Worm (Caenorhabditis elegans) whole organism, young adult: ENCODE measurements around the gene F22E12.1.

ENCODE experiments used
- B0035.1 ChIP-seq: sonication (generic microtip); optimal IDR thresholded peaks from 2 replicates; lab custom pipeline; 2016; ENCODE audit warnings: missing genetic modification characterization, mild to moderate bottlenecking, missing compliant biosample characterization, missing genotype, missing genetic modification reagents
- B0261.1 ChIP-seq: sonication (generic microtip); optimal IDR thresholded peaks from 2 replicates; lab custom pipeline; 2016; ENCODE audit warnings: mild to moderate bottlenecking, missing genetic modification characterization, moderate library complexity, missing compliant biosample characterization
- B0336.3 ChIP-seq: fragments of 200-800 bp; sonication (Bioruptor generic); IDR thresholded peaks from 2 replicates; pipeline ENCODE4 v1.3.6; 2022; ENCODE audit warnings: missing genetic modification characterization, missing compliant biosample characterization
- D2030.7 ChIP-seq: fragments of 200-800 bp; sonication (Bioruptor generic); IDR thresholded peaks from 2 replicates; pipeline ENCODE4 v1.3.6; 2022; ENCODE audit warnings: missing genetic modification reagents, missing genetic modification characterization, missing compliant biosample characterization
- F23B12.7 ChIP-seq: sonication (generic microtip); optimal IDR thresholded peaks from 2 replicates; lab custom pipeline; 2017; ENCODE audit warnings: missing genetic modification characterization, mild to moderate bottlenecking, missing compliant biosample characterization, antibody characterized with exemption, moderate library complexity; ENCODE audit not compliant: insufficient read depth
- K11D2.4 ChIP-seq: fragments of 200-800 bp; sonication (Bioruptor generic); IDR thresholded peaks from 2 replicates; pipeline ENCODE4 v1.3.6; 2022; ENCODE audit warnings: missing genetic modification reagents, missing genetic modification characterization, missing compliant biosample characterization
- K12H6.12 ChIP-seq: fragments of 200-800 bp; sonication (Bioruptor generic); optimal IDR thresholded peaks from 2 replicates; lab custom pipeline; 2018; ENCODE audit warnings: mild to moderate bottlenecking, missing genetic modification characterization, missing compliant biosample characterization
- ZK185.1 ChIP-seq: sonication (generic microtip); optimal IDR thresholded peaks from 2 replicates; lab custom pipeline; 2016; ENCODE audit warnings: mild to moderate bottlenecking, missing genetic modification characterization, missing compliant biosample characterization; ENCODE audit not compliant: poor library complexity, severe bottlenecking
- ama-1 ChIP-seq, 3 experiments: fragments of 150-350 bp in 1 of 3; sonication (generic microtip) in 2 of 3; optimal IDR thresholded peaks; 2 replicates each; lab custom pipeline; 2014 to 2018; ENCODE audit warnings: missing biosample characterization in 2 of 3, missing genetic modification characterization in 2 of 3, missing genetic modification reagents in 2 of 3
- aptf-2 ChIP-seq: fragments of 200-800 bp; sonication (Bioruptor generic); conservative IDR thresholded peaks from 2 replicates; pipeline ENCODE4 v1.3.6; 2022; ENCODE audit warnings: missing genetic modification reagents, missing genetic modification characterization, missing compliant biosample characterization
- attf-6 ChIP-seq: fragments of 200-800 bp; sonication (Bioruptor generic); IDR thresholded peaks from 2 replicates; pipeline ENCODE4 v1.3.6; 2022; ENCODE audit warnings: missing genetic modification reagents, missing genetic modification characterization, missing compliant biosample characterization
- cebp-1 ChIP-seq, 2 experiments: fragments of 200-800 bp in 1 of 2; sonication (Bioruptor generic) in 1 of 2; sonication (generic microtip) in 1 of 2; IDR thresholded peaks in 1 of 2; optimal IDR thresholded peaks in 1 of 2; 2 replicates each; pipeline versions ENCODE4 v1.3.6 to Lab custom; 2017 to 2022; ENCODE audit warnings: missing compliant biosample characterization in 2 of 2, missing genetic modification characterization in 2 of 2, mild to moderate bottlenecking in 1 of 2, missing genetic modification reagents in 1 of 2, moderate library complexity in 1 of 2
- ceh-100 ChIP-seq: fragments of 200-800 bp; sonication (Bioruptor generic); IDR thresholded peaks from 2 replicates; pipeline ENCODE4 v1.3.6; 2022; ENCODE audit warnings: missing genetic modification reagents, missing genetic modification characterization, missing compliant biosample characterization
- ceh-27 ChIP-seq: fragments of 200-800 bp; sonication (Bioruptor generic); optimal IDR thresholded peaks from 2 replicates; lab custom pipeline; 2018; ENCODE audit warnings: mild to moderate bottlenecking, missing genetic modification characterization, moderate library complexity, missing compliant biosample characterization
- dox-1 ChIP-seq: fragments of 200-800 bp; sonication (Bioruptor generic); IDR thresholded peaks from 2 replicates; pipeline ENCODE4 v1.3.6; 2022; ENCODE audit warnings: missing genetic modification reagents, missing genetic modification characterization, missing compliant biosample characterization
- fkh-3 ChIP-seq: sonication (generic microtip); optimal IDR thresholded peaks from 2 replicates; lab custom pipeline; 2016; ENCODE audit warnings: mild to moderate bottlenecking, missing genetic modification characterization, missing compliant biosample characterization
- him-1 ChIP-seq: sonication (generic microtip); optimal IDR thresholded peaks from 2 replicates; lab custom pipeline; 2016; ENCODE audit warnings: missing genotype, missing genetic modification reagents, missing genetic modification characterization, missing compliant biosample characterization
- let-526 ChIP-seq: fragments of 200-800 bp; sonication (Bioruptor generic); IDR thresholded peaks from 2 replicates; pipeline ENCODE4 v1.3.6; 2022; ENCODE audit warnings: missing genetic modification reagents, missing genetic modification characterization, missing compliant biosample characterization
- let-607 ChIP-seq, 2 experiments: fragments of 200-800 bp in 1 of 2; sonication (Bioruptor generic) in 1 of 2; sonication (generic microtip) in 1 of 2; optimal IDR thresholded peaks; 2 replicates each; lab custom pipeline; 2016 to 2018; ENCODE audit warnings: mild to moderate bottlenecking in 2 of 2, missing compliant biosample characterization in 2 of 2, missing genetic modification characterization in 2 of 2, moderate library complexity in 2 of 2, missing genotype in 1 of 2
- lin-54 ChIP-seq: fragments of 200-800 bp; sonication (Bioruptor generic); optimal IDR thresholded peaks from 2 replicates; lab custom pipeline; 2018; ENCODE audit warnings: mild to moderate bottlenecking, missing genetic modification characterization, missing compliant biosample characterization
- madf-3 ChIP-seq: fragments of 200-800 bp; sonication (Bioruptor generic); IDR thresholded peaks from 2 replicates; pipeline ENCODE4 v1.3.6; 2022; ENCODE audit warnings: missing genetic modification reagents, missing genetic modification characterization, missing compliant biosample characterization
- mcd-1 ChIP-seq: fragments of 200-800 bp; sonication (Bioruptor generic); IDR thresholded peaks from 2 replicates; pipeline ENCODE4 v1.3.6; 2022; ENCODE audit warnings: missing genetic modification reagents, missing genetic modification characterization, missing compliant biosample characterization
- mxl-1 ChIP-seq: sonication (generic microtip); optimal IDR thresholded peaks from 2 replicates; lab custom pipeline; 2016; ENCODE audit warnings: missing genetic modification characterization, missing compliant biosample characterization
- nhr-80 ChIP-seq: sonication (generic microtip); optimal IDR thresholded peaks from 2 replicates; lab custom pipeline; 2016; ENCODE audit warnings: missing genetic modification characterization, missing compliant biosample characterization
- pha-4 ChIP-seq: fragments of 150-350 bp; sonication (generic microtip); optimal IDR thresholded peaks from 2 replicates; lab custom pipeline; 2014; ENCODE audit warnings: missing biosample characterization, missing genetic modification reagents, missing genetic modification characterization
- rpc-1 ChIP-seq, 2 experiments: fragments of 150-350 bp in 1 of 2; sonication (generic microtip) in 1 of 2; optimal IDR thresholded peaks; 2 replicates each; lab custom pipeline; 2014 to 2018; ENCODE audit warnings: missing biosample characterization in 1 of 2, missing genetic modification characterization in 1 of 2, missing genetic modification reagents in 1 of 2, missing genotype in 1 of 2
- snpc-1.1 ChIP-seq: sonication (generic microtip); optimal IDR thresholded peaks from 2 replicates; lab custom pipeline; 2017; ENCODE audit warnings: missing genetic modification characterization, mild to moderate bottlenecking, missing compliant biosample characterization, antibody characterized with exemption, moderate library complexity, missing genotype, missing genetic modification reagents; ENCODE audit not compliant: insufficient read depth
- zim-3 ChIP-seq: sonication (generic microtip); optimal IDR thresholded peaks from 2 replicates; lab custom pipeline; 2017; ENCODE audit warnings: mild to moderate bottlenecking, missing genetic modification characterization, moderate library complexity, missing compliant biosample characterization
- ztf-6 ChIP-seq: fragments of 200-800 bp; sonication (Bioruptor generic); IDR thresholded peaks from 2 replicates; pipeline ENCODE4 v1.3.6; 2022; ENCODE audit warnings: missing genetic modification reagents, missing genetic modification characterization, missing compliant biosample characterization

F22E12.1 gene

DNA sequence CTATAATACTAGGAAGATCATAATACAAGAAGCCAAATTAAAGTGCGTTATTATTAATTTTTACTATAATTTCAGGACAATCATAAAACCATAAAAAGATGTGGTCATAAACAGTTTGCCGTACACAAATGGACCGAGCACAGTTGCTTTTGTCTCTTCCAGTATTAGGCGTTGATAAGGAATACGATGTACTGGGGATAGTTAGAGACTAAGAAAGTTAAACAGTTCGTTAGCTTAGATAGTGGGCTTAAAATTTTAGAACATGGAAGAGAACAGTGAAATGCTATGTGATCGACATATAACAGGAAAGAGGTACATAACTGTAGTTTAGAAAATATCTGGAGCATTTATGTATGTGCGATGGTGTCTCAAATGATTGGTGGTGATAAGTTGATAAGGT lies 28.2 kb upstream of the F22E12.1 start:
- peak; percentile 80 for TF ChIP-seq nhr-80 (tag; lab: Kevin White, UChicago)
- no peak for TF ChIP-seq ceh-100 (GFP tag; lab: Robert Waterston, UW)

DNA sequence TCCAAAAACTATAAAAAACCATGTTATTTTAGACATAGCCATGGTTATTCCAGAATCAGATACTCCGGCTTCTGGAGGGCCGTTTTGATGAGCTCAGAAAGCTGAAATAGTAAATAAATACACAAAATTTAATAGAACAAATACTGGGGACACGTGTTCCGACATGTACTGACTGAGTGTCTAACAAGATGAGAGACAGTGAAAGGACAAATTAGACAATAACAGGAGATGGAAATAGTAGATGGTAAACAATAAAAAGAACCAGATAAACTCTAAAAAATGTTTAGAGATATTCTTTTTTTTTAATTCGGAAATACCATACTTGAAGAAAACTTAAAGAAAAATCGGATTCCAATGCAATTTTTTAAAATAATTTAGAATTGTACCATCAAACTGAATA lies 27.5 kb upstream of the F22E12.1 start, which contains the start of gene Y32F6B.1:
Gene Y32F6B.1 (minus strand): TSS at position 101 of the 400 bp plus-strand sequence.
- no peak for TF ChIP-seq mcd-1
- no peak for TF ChIP-seq K12H6.12 (tag; lab: Kevin White, UChicago)
- TF ChIP-seq let-526 (GFP tag; lab: Robert Waterston, UW) = no peak
- TF ChIP-seq ztf-6 = no peak
- no peak for TF ChIP-seq F23B12.7 (tag; lab: Kevin White, UChicago)
- no peak for TF ChIP-seq rpc-1 (optimal IDR thresholded peaks at IDR 0.05; lab: Kevin White, UChicago)
- TF ChIP-seq rpc-1 (tag; optimal IDR thresholded peaks at IDR 0.05; lab: Kevin White, UChicago) = no peak

DNA sequence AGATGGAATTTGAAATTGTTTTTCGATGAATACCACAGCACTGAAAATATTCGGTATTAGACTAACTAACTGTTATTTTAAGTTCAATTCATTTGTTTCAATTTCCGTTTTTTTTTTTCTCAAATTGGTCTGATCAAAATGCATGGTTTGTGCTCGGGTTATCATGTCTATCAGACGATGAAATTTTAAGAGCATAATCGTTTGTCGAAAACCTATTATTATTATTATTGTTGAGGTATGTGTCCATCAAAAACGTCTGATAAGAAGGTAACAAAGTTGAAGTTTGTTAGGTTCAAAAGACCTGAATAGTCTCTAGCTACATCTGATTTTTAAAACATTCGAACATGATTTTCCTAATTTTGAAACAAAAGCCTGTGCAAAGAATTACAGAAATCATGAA lies 26.8 kb upstream of the F22E12.1 start:
- TF ChIP-seq nhr-80 (tag; lab: Kevin White, UChicago) (peak; percentile 85), K11D2.4 (GFP tag; lab: Robert Waterston, UW) (no peak), mxl-1 (tag; lab: Kevin White, UChicago) (no peak), zim-3 (no peak)

DNA sequence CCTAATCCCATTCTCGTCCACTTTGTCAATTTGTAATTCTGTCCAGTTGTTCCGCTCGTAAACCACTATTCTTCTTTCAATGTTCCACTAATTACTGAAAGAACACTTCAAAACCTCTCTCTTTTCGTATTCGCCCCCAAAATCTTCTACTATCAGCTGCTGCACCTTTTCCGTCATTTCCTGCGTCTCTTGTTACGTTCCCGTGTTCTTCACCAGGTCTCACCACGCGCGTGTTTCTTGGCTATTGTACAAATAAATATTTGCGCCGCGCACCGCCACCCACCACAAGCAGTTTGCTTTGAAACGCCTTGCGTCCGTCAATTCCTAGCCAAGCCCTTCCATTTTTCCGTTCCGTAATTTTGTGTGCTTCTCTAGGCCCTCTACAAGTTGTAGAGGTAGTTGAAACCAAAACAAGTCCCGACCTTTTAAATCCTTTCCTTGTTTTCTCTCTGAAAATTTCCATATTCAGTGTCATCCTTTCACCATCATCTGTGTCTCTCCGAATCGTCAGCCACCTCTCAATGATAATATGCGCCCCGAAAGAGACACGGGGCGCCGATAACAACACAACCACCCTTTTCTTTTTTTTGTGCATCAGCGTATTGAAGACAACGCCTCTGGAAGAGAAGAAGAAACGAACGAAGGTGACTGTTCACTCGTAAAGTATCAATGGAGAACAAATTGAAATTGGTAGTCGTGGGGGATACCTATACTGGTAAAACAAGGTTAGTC lies 21.1 kb upstream of the F22E12.1 start, which contains the start of the genes crp-1 and Y32F6B.9:
Gene crp-1 (plus strand): TSS at position 468 of the 732 bp plus-strand sequence.
Gene Y32F6B.9 (plus strand): TSS at position 603 of the 732 bp plus-strand sequence.
- TF ChIP-seq let-607 (tag; optimal IDR thresholded peaks at IDR 0.05; lab: Kevin White, UChicago) (peak in 1 of 2 experiments; percentile 27), dox-1 (GFP tag; lab: Robert Waterston, UW) (peak; percentile 47), nhr-80 (tag; lab: Kevin White, UChicago) (peak; percentile 55), B0336.3 (0 out of 2 replicates have a peak, but pooled peaks have one; percentile 19), B0261.1 (tag; lab: Kevin White, UChicago) (no peak), D2030.7 (no peak), cebp-1 (GFP tag; IDR thresholded peaks at IDR 0.05; lab: Robert Waterston, UW) (no peak), cebp-1 (tag; optimal IDR thresholded peaks at IDR 0.05; lab: Kevin White, UChicago) (peak; percentile 13), attf-6 (GFP tag; lab: Robert Waterston, UW) (no peak)

DNA sequence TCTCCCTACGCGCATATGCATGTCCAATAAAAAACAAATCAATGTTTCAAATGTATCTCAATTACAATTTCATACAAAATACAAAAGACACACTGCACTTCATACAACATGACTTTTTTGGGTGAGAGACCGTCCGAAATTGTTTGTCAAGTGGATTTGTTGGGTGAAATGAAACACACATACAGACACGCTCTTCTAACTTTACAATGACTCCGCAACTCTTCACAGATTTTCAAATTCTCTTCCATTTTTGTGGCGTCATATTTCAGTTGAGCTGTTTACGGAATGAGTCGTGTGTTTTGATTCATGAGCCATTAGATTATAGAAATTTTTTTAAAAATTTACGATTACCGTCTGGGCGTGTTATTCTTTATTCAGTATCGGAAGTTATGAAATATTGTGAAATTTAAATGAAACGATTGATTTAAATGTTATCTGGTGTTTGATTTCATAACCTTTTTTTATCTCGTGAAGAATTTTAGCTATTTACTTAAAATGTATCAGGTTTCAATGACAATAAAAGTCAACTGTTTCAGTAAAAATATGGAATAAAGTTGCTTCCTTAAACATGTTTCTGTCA lies 19.8 kb upstream of the F22E12.1 start:
- TF ChIP-seq pha-4 (tag; lab: Kevin White, UChicago) (no peak), ceh-27 (GFP tag; lab: Kevin White, UChicago) (peak; percentile 4), fkh-3 (tag; lab: Kevin White, UChicago) (no peak), lin-54 (GFP tag; lab: Kevin White, UChicago) (no peak), madf-3 (GFP tag; lab: Robert Waterston, UW) (peak; percentile 68; the same call in 1 of the 2 replicates), aptf-2 (no peak), him-1 (no peak), cebp-1 (GFP tag; IDR thresholded peaks at IDR 0.05; lab: Robert Waterston, UW) (peak; percentile 51), cebp-1 (tag; optimal IDR thresholded peaks at IDR 0.05; lab: Kevin White, UChicago) (peak; percentile 85), snpc-1.1 (tag; lab: Kevin White, UChicago) (no peak), dox-1 (GFP tag; lab: Robert Waterston, UW) (no peak), mxl-1 (tag; lab: Kevin White, UChicago) (no peak), B0035.1 (peak; percentile 15), ama-1 (optimal IDR thresholded peaks at IDR 0.05; lab: Kevin White, UChicago) (peak; percentile 66), ama-1 (GFP tag; optimal IDR thresholded peaks at IDR 0.05; lab: Kevin White, UChicago) (no peak), ZK185.1 (tag; lab: Kevin White, UChicago) (peak; percentile 8), ztf-6 (no peak)
